Worm (Caenorhabditis elegans) whole organism, L4 larva: ENCODE data around the gene ZK686.2.
"Not testable (repeated sequence)": the region's sequence is repeated elsewhere in the genome, so short reads cannot be mapped to it uniquely, and the experiment has no call there.

Experiments used
- unc-130 ChIP-seq: sonication (generic microtip); optimal IDR thresholded peaks from 2 replicates; lab custom pipeline; 2016; ENCODE audit warnings: missing genetic modification reagents, missing genetic modification characterization, missing compliant biosample characterization
- unc-39 ChIP-seq: sonication (generic microtip); optimal IDR thresholded peaks from 2 replicates; lab custom pipeline; 2017; ENCODE audit warnings: missing biosample characterization, missing genetic modification characterization
- ztf-11 ChIP-seq: fragments of 150-350 bp; optimal IDR thresholded peaks from 2 replicates; lab custom pipeline; 2014; ENCODE audit warnings: missing biosample characterization, missing genetic modification characterization

DNA sequence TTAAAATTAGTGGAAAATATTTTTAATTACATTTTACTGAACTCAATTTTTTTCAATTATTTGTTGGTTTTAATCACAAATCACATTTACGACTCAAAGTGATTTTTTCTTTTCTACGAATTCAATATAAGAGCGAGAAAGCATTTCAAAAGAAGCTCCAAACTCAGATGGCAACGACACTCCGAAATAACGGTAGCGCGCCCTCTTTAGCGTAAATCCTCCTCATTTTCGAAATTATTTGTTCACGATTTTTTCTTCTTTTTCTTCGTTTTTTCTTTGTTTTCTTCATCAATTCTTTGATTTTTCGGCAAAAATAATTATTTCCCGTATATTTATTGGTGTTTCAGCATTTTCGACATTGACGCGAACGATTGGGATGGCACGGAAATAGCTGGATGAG, 50.7 kb downstream of the ZK686.2 start:
- not testable (repeated sequence) for TF ChIP-seq ztf-11 (tag; lab: Kevin White, UChicago); unc-39; unc-130 (GFP tag; lab: Kevin White, UChicago)
